Fruit fly (Drosophila melanogaster): Measurements from ENCODE around the gene MME1.

MME1 gene

DNA sequence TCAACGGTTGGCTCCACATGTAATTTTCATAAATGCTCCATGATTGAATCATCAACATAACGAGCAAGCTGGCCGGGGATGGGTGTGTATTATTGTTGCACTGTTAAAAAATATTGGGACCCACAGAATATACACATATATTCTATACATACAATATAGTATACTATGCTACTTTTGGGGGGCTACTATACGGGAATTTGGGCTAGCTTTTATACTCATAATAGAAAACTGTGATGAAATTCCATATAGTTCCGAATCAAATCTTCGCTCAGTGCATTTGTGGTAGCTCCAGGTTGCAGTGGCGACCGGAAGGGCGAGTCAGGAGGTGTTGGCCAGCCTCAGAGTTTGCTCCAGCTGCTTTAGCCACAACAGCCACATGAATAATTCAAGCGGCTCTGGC, 44.5 kb downstream of the MME1 start (continued):
- TF ChIP-seq HmgD (GFP tag; optimal IDR thresholded peaks at IDR 0.05) (no peak), az2 (GFP tag; optimal IDR thresholded peaks at IDR 0.05) (no peak), E2f2 (GFP tag; IDR thresholded peaks at IDR 0.05) (no peak), pzg (GFP tag; optimal IDR thresholded peaks at IDR 0.05) (no peak), CG10321 (GFP tag; IDR thresholded peaks at IDR 0.05) (no peak), CG10979 (tag; optimal IDR thresholded peaks at IDR 0.05) (no peak), CG12071 (GFP tag; optimal IDR thresholded peaks at IDR 0.05) (no peak), CG7928 (GFP tag; optimal IDR thresholded peaks at IDR 0.05) (no peak), fd64A (GFP tag; optimal IDR thresholded peaks at IDR 0.05) (no peak), CG17612 (GFP tag; IDR thresholded peaks at IDR 0.05) (no peak), CG11456 (GFP tag; IDR thresholded peaks at IDR 0.05) (no peak)

DNA sequence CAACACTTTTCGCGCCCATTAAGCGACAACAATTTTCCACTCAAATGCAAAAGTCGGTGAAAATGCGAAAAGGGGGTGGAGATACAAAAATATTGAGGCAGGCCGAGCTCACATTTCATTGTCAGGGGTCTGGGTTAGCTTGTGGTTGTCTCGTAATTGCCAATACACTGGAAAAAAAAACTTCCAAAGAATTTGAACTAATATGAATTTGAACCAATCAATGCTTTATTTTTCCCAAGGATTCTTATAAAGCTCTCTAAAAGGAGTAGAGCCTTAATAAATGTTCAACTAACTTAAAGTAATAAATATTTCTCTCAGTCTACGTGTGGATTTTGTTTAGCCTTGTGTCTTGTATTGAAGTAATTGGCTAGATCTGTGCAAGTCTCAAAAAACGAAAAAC, 45.7 kb downstream of the MME1 start:
- TF ChIP-seq Med (GFP tag) (peak; percentile 35), luna (GFP tag; optimal IDR thresholded peaks at IDR 0.05) (no peak), ftz-f1 (GFP tag; optimal IDR thresholded peaks at IDR 0.05) (no peak), tup (GFP tag; optimal IDR thresholded peaks at IDR 0.05) (no peak), sens-2 (GFP tag; IDR thresholded peaks at IDR 0.05) (no peak), CG2129 (GFP tag; IDR thresholded peaks at IDR 0.05; ENCODE audit: partially characterized antibody) (no peak), dmrt99B (tag; optimal IDR thresholded peaks at IDR 0.05) (peak; percentile 33), PHDP (tag; optimal IDR thresholded peaks at IDR 0.05) (peak; percentile 37), CG11093 (GFP tag; IDR thresholded peaks at IDR 0.05) (no peak), phol (tag; optimal IDR thresholded peaks at IDR 0.05) (peak; percentile 37), row (GFP tag; IDR thresholded peaks at IDR 0.05) (peak; percentile 47; the same call in 2 of the 3 replicates), Awh (GFP tag; IDR thresholded peaks at IDR 0.05) (peak; percentile 40; the same call in 1 of the 2 replicates), CG3726 (GFP tag; IDR thresholded peaks at IDR 0.05) (no peak), CG9817 (tag; optimal IDR thresholded peaks at IDR 0.05) (no peak), gem (tag; optimal IDR thresholded peaks at IDR 0.05) (peak; percentile 61), CG2678 (tag; optimal IDR thresholded peaks at IDR 0.05) (peak; percentile 37), Drgx (GFP tag; IDR thresholded peaks at IDR 0.05) (peak; percentile 64), CG15269 (tag; optimal IDR thresholded peaks at IDR 0.05) (peak; percentile 29), Lim3 (GFP tag; IDR thresholded peaks at IDR 0.05) (no peak), tx (GFP tag; optimal IDR thresholded peaks at IDR 0.05) (peak; percentile 10), CG6791 (GFP tag; IDR thresholded peaks at IDR 0.05; ENCODE audit: partially characterized antibody) (no peak), CG18599 (GFP tag; optimal IDR thresholded peaks at IDR 0.05) (peak; percentile 24), lov (optimal IDR thresholded peaks at IDR 0.05) (no peak), lov (GFP tag; IDR thresholded peaks at IDR 0.05) (0 out of 3 replicates have a peak, but pooled peaks have one; percentile 51), CG18011 (GFP tag; optimal IDR thresholded peaks at IDR 0.05) (no peak), sisA (GFP tag; IDR thresholded peaks at IDR 0.05) (peak; percentile 13; the same call in 1 of the 2 replicates), CG7839 (tag; optimal IDR thresholded peaks at IDR 0.05) (peak; percentile 41), pum (GFP tag; optimal IDR thresholded peaks at IDR 0.05) (peak; percentile 6), fd102C (GFP tag; optimal IDR thresholded peaks at IDR 0.05) (no peak), CG4854 (GFP tag; optimal IDR thresholded peaks at IDR 0.05) (no peak), Xbp1 (GFP tag; optimal IDR thresholded peaks at IDR 0.05) (peak; percentile 8), CG18262 (tag; optimal IDR thresholded peaks at IDR 0.05) (peak; percentile 27), CG14965 (GFP tag; optimal IDR thresholded peaks at IDR 0.05; ENCODE audit: borderline replicate concordance) (no peak), corto (GFP tag; optimal IDR thresholded peaks at IDR 0.05) (no peak), croc (GFP tag; conservative IDR thresholded peaks at IDR 0.05) (no peak; the same call in 2 of the 3 replicates), CG17328 (GFP tag; IDR thresholded peaks at IDR 0.05) (peak; percentile 57), CG11504 (tag; optimal IDR thresholded peaks at IDR 0.05) (peak; percentile 61), CG6689 (GFP tag; IDR thresholded peaks at IDR 0.05) (peak; percentile 25; the same call in 1 of the 2 replicates), TFAM (GFP tag; optimal IDR thresholded peaks at IDR 0.05) (no peak)
